Fruit fly (Drosophila melanogaster) whole organism: ENCODE data around the gene CG7607.

Experiments used
- CG8478 ChIP-seq: fragments of >200 bp; optimal IDR thresholded peaks from 2 replicates; lab custom pipeline; 2018; ENCODE audit warnings: inconsistent platforms
- Dll ChIP-seq: fragments of >200 bp; optimal IDR thresholded peaks from 2 replicates; lab custom pipeline; 2017
- EcR ChIP-seq, 2 experiments: fragments of >200 bp; optimal IDR thresholded peaks; 2 replicates each; lab custom pipeline; 2017; ENCODE audit warnings: missing biosample characterization in 2 of 2, missing genetic modification characterization in 2 of 2, missing genetic modification reagents in 2 of 2
- pan ChIP-seq: fragments of >200 bp; optimal IDR thresholded peaks from 2 replicates; lab custom pipeline; 2017
- psq ChIP-seq: fragments of >200 bp; optimal IDR thresholded peaks from 2 replicates; lab custom pipeline; 2017
- usp ChIP-seq: fragments of >200 bp; optimal IDR thresholded peaks from 2 replicates; lab custom pipeline; 2017; ENCODE audit warnings: missing biosample characterization, missing genetic modification characterization, mixed read lengths

CG7607 gene

dm6 chr3L:11243292-11243670 lies 43.9 kb downstream of the CG7607 start:
- TF ChIP-seq CG8478 (lab: Kevin White, UChicago) (no peak), EcR (GFP tag; optimal IDR thresholded peaks at IDR 0.05; lab: Kevin White, UChicago) (no peak), pan (no peak), Dll (no peak), usp (GFP tag; lab: Kevin White, UChicago) (no peak), psq (lab: Kevin White, UChicago) (no peak)

dm6 chr3L:11244024-11244576 lies 44.7 kb downstream of the CG7607 start:
- no peak for TF ChIP-seq usp (GFP tag; lab: Kevin White, UChicago)
- no peak for TF ChIP-seq psq (lab: Kevin White, UChicago)
- TF ChIP-seq pan = no peak
- TF ChIP-seq CG8478 (lab: Kevin White, UChicago) = no peak
- TF ChIP-seq EcR (GFP tag; optimal IDR thresholded peaks at IDR 0.05; lab: Kevin White, UChicago) = no peak
- no peak for TF ChIP-seq Dll

dm6 chr3L:11246046-11246887 lies 46.8 kb downstream of the CG7607 start:
- TF ChIP-seq CG8478 (lab: Kevin White, UChicago) = peak; percentile 82
- TF ChIP-seq psq (lab: Kevin White, UChicago) = no peak

- no peak for TF ChIP-seq pan
- no peak for TF ChIP-seq Dll
- TF ChIP-seq EcR (GFP tag; optimal IDR thresholded peaks at IDR 0.05; lab: Kevin White, UChicago) = no peak
Observed at dm6 chr3L:11247370-11248255, 48.2 kb downstream of the CG7607 start.

dm6 chr3L:11248303-11248702 lies 48.9 kb downstream of the CG7607 start:
- TF ChIP-seq EcR (GFP tag; optimal IDR thresholded peaks at IDR 0.05; lab: Kevin White, UChicago) (no peak), usp (GFP tag; lab: Kevin White, UChicago) (no peak), pan (no peak), psq (lab: Kevin White, UChicago) (no peak), CG8478 (lab: Kevin White, UChicago) (no peak), Dll (no peak)
